Worm (Caenorhabditis elegans): Measurements from ENCODE around the gene C05G5.5.

- no peak for TF ChIP-seq aly-2 (tag; optimal IDR thresholded peaks at IDR 0.05)
- no peak for TF ChIP-seq snpc-4 (tag; optimal IDR thresholded peaks at IDR 0.05)
- TF ChIP-seq skn-1 (tag; optimal IDR thresholded peaks at IDR 0.05): no peak
- TF ChIP-seq daf-12 (tag; optimal IDR thresholded peaks at IDR 0.05): no peak
- TF ChIP-seq ceh-9 (tag; optimal IDR thresholded peaks at IDR 0.05): no peak
- no peak for TF ChIP-seq ceh-82 (tag; optimal IDR thresholded peaks at IDR 0.05)
- no peak for TF ChIP-seq jun-1 (tag; optimal IDR thresholded peaks at IDR 0.05)
- TF ChIP-seq ceh-28 (tag; optimal IDR thresholded peaks at IDR 0.05): no peak
- no peak for TF ChIP-seq pha-4 (tag; optimal IDR thresholded peaks at IDR 0.05)
These were observed 5.1 kb downstream of the C05G5.5 start for ce11 chrX:14755847-14756246.
